Worm (Caenorhabditis elegans) whole organism, late embryonic: ENCODE data around the gene rde-8.

Experiments used
- C38D4.7 ChIP-seq: fragments of 200-800 bp; sonication (Bioruptor generic); optimal IDR thresholded peaks from 2 replicates; lab custom pipeline; 2018; ENCODE audit warnings: mild to moderate bottlenecking, missing genetic modification characterization, moderate library complexity, missing compliant biosample characterization
- F13H6.1 ChIP-seq: sonication (generic microtip); optimal IDR thresholded peaks from 2 replicates; lab custom pipeline; 2016; ENCODE audit warnings: missing genetic modification characterization, missing compliant biosample characterization
- K02D7.2 ChIP-seq: sonication (generic microtip); optimal IDR thresholded peaks from 2 replicates; lab custom pipeline; 2017; ENCODE audit warnings: mild to moderate bottlenecking, missing genetic modification characterization, missing compliant biosample characterization
- T23F11.4 ChIP-seq: fragments of 200-800 bp; sonication (Bioruptor generic); optimal IDR thresholded peaks from 2 replicates; lab custom pipeline; 2018; ENCODE audit warnings: mild to moderate bottlenecking, missing genetic modification characterization, missing compliant biosample characterization
- Y22D7AL.16 ChIP-seq: sonication (generic microtip); optimal IDR thresholded peaks from 2 replicates; lab custom pipeline; 2016; ENCODE audit warnings: missing genetic modification characterization, missing compliant biosample characterization
- ahr-1 ChIP-seq: sonication (generic microtip); optimal IDR thresholded peaks from 2 replicates; lab custom pipeline; 2016; ENCODE audit warnings: missing genetic modification characterization, missing compliant biosample characterization
- ama-1 ChIP-seq: fragments of 150-350 bp; optimal IDR thresholded peaks from 2 replicates; lab custom pipeline; 2014
- ceh-14 ChIP-seq: sonication (generic microtip); optimal IDR thresholded peaks from 2 replicates; lab custom pipeline; 2016; ENCODE audit warnings: missing genotype, missing genetic modification characterization, missing compliant biosample characterization
- ceh-18 ChIP-seq: sonication (generic microtip); optimal IDR thresholded peaks from 2 replicates; lab custom pipeline; 2016; ENCODE audit warnings: missing genetic modification characterization, missing compliant biosample characterization
- ceh-19 ChIP-seq: fragments of 200-800 bp; sonication (Bioruptor generic); optimal IDR thresholded peaks from 2 replicates; lab custom pipeline; 2018; ENCODE audit warnings: mild to moderate bottlenecking, missing genetic modification characterization, missing compliant biosample characterization
- ceh-2 ChIP-seq: sonication (generic microtip); optimal IDR thresholded peaks from 2 replicates; lab custom pipeline; 2016; ENCODE audit warnings: missing genotype, missing genetic modification characterization, missing compliant biosample characterization
- ceh-30 ChIP-seq: fragments of 150-350 bp; optimal IDR thresholded peaks from 2 replicates; lab custom pipeline; 2014; ENCODE audit warnings: missing biosample characterization, missing genetic modification characterization
- ceh-31 ChIP-seq: sonication (generic microtip); optimal IDR thresholded peaks from 2 replicates; lab custom pipeline; 2016; ENCODE audit warnings: missing genetic modification characterization, missing compliant biosample characterization
- ceh-34 ChIP-seq: sonication (generic microtip); optimal IDR thresholded peaks from 2 replicates; lab custom pipeline; 2016; ENCODE audit warnings: mild to moderate bottlenecking, missing genetic modification characterization, missing compliant biosample characterization
- ceh-48 ChIP-seq: sonication (generic microtip); optimal IDR thresholded peaks from 2 replicates; lab custom pipeline; 2016; ENCODE audit warnings: missing genetic modification characterization, inconsistent platforms, missing compliant biosample characterization
- ceh-6 ChIP-seq: fragments of 200-800 bp; sonication (Bioruptor generic); optimal IDR thresholded peaks from 2 replicates; lab custom pipeline; 2018; ENCODE audit warnings: mild to moderate bottlenecking, missing genetic modification characterization, missing compliant biosample characterization
- che-1 ChIP-seq: sonication (generic microtip); optimal IDR thresholded peaks from 2 replicates; lab custom pipeline; 2016; ENCODE audit warnings: mild to moderate bottlenecking, missing genetic modification characterization, missing compliant biosample characterization
- dve-1 ChIP-seq: sonication (generic microtip); optimal IDR thresholded peaks from 2 replicates; lab custom pipeline; 2017; ENCODE audit warnings: antibody characterized with exemption, mild to moderate bottlenecking, missing genetic modification characterization, missing compliant biosample characterization
- elt-2 ChIP-seq: sonication (generic microtip); optimal IDR thresholded peaks from 2 replicates; lab custom pipeline; 2016; ENCODE audit warnings: missing genetic modification reagents, missing genetic modification characterization, missing compliant biosample characterization
- elt-4 ChIP-seq: sonication (generic microtip); optimal IDR thresholded peaks from 2 replicates; lab custom pipeline; 2016; ENCODE audit warnings: missing genetic modification characterization, missing compliant biosample characterization
- ets-4 ChIP-seq: sonication (generic microtip); optimal IDR thresholded peaks from 2 replicates; lab custom pipeline; 2016; ENCODE audit warnings: missing genetic modification characterization, missing compliant biosample characterization
- fax-1 ChIP-seq: sonication (generic microtip); optimal IDR thresholded peaks from 2 replicates; lab custom pipeline; 2016; ENCODE audit warnings: missing genotype, missing genetic modification characterization, missing compliant biosample characterization
- fkh-6 ChIP-seq: sonication (generic microtip); optimal IDR thresholded peaks from 2 replicates; lab custom pipeline; 2016; ENCODE audit warnings: missing genetic modification characterization, missing compliant biosample characterization
- gmeb-2 ChIP-seq: sonication (generic microtip); optimal IDR thresholded peaks from 2 replicates; lab custom pipeline; 2016; ENCODE audit warnings: missing genetic modification characterization, inconsistent platforms, missing compliant biosample characterization
- hlh-15 ChIP-seq: sonication (generic microtip); optimal IDR thresholded peaks from 2 replicates; lab custom pipeline; 2016; ENCODE audit warnings: missing genetic modification characterization, missing compliant biosample characterization
- hlh-30 ChIP-seq: sonication (generic microtip); optimal IDR thresholded peaks from 2 replicates; lab custom pipeline; 2017; ENCODE audit warnings: antibody characterized with exemption, missing genetic modification characterization, missing compliant biosample characterization; ENCODE audit not compliant: insufficient read depth
- hlh-6 ChIP-seq: sonication (generic microtip); optimal IDR thresholded peaks from 2 replicates; lab custom pipeline; 2016; ENCODE audit warnings: missing genotype, missing genetic modification characterization, missing compliant biosample characterization
- lim-6 ChIP-seq: sonication (generic microtip); optimal IDR thresholded peaks from 2 replicates; lab custom pipeline; 2016; ENCODE audit warnings: missing genetic modification characterization, missing compliant biosample characterization
- lin-11 ChIP-seq: fragments of 200-800 bp; sonication (Bioruptor generic); optimal IDR thresholded peaks from 2 replicates; lab custom pipeline; 2018; ENCODE audit warnings: mild to moderate bottlenecking, missing genetic modification characterization, missing compliant biosample characterization
- madf-2 ChIP-seq: sonication (generic microtip); optimal IDR thresholded peaks from 2 replicates; lab custom pipeline; 2017; ENCODE audit warnings: missing genetic modification characterization, missing compliant biosample characterization
- mec-3 ChIP-seq: sonication (generic microtip); optimal IDR thresholded peaks from 2 replicates; lab custom pipeline; 2016; ENCODE audit warnings: borderline replicate concordance, missing genetic modification characterization, missing compliant biosample characterization
- nfya-1 ChIP-seq: sonication (generic microtip); optimal IDR thresholded peaks from 2 replicates; lab custom pipeline; 2017; ENCODE audit warnings: missing genetic modification characterization, mild to moderate bottlenecking, missing compliant biosample characterization, antibody characterized with exemption, moderate library complexity
- nhr-11 ChIP-seq: fragments of 150-350 bp; optimal IDR thresholded peaks from 2 replicates; lab custom pipeline; 2014; ENCODE audit warnings: missing biosample characterization, missing genetic modification characterization
- nhr-232 ChIP-seq: sonication (generic microtip); optimal IDR thresholded peaks from 2 replicates; lab custom pipeline; 2016; ENCODE audit warnings: missing genetic modification characterization, missing compliant biosample characterization
- npax-4 ChIP-seq: sonication (generic microtip); optimal IDR thresholded peaks from 2 replicates; lab custom pipeline; 2016; ENCODE audit warnings: missing genetic modification characterization, missing compliant biosample characterization
- odd-2 ChIP-seq: sonication (generic microtip); optimal IDR thresholded peaks from 2 replicates; lab custom pipeline; 2017; ENCODE audit warnings: antibody characterized with exemption, mild to moderate bottlenecking, missing genetic modification characterization, missing compliant biosample characterization
- pag-3 ChIP-seq: sonication (generic microtip); optimal IDR thresholded peaks from 2 replicates; lab custom pipeline; 2016; ENCODE audit warnings: missing compliant biosample characterization, missing genetic modification characterization, borderline replicate concordance
- pha-2 ChIP-seq: sonication (generic microtip); optimal IDR thresholded peaks from 2 replicates; lab custom pipeline; 2017; ENCODE audit warnings: mild to moderate bottlenecking, missing genetic modification characterization, missing compliant biosample characterization
- pros-1 ChIP-seq: fragments of 150-350 bp; optimal IDR thresholded peaks from 2 replicates; lab custom pipeline; 2014; ENCODE audit warnings: missing biosample characterization, missing genetic modification reagents, missing genetic modification characterization
- ref-2 ChIP-seq: sonication (generic microtip); optimal IDR thresholded peaks from 2 replicates; lab custom pipeline; 2016; ENCODE audit warnings: missing genetic modification characterization, missing compliant biosample characterization
- sox-2 ChIP-seq: fragments of 200-800 bp; sonication (Bioruptor generic); IDR thresholded peaks from 2 replicates; pipeline ENCODE4 v1.3.6; 2022; ENCODE audit warnings: missing genetic modification reagents, missing genetic modification characterization, missing compliant biosample characterization
- sox-4 ChIP-seq: sonication (generic microtip); optimal IDR thresholded peaks from 2 replicates; lab custom pipeline; 2017; ENCODE audit warnings: mild to moderate bottlenecking, missing genetic modification characterization, inconsistent platforms, missing compliant biosample characterization
- tbx-2 ChIP-seq: sonication (generic microtip); optimal IDR thresholded peaks from 2 replicates; lab custom pipeline; 2016; ENCODE audit warnings: missing genetic modification characterization, missing compliant biosample characterization
- unc-3 ChIP-seq, 2 experiments: fragments of 200-800 bp in 1 of 2; sonication (Bioruptor generic) in 1 of 2; sonication (generic microtip) in 1 of 2; conservative IDR thresholded peaks in 1 of 2; optimal IDR thresholded peaks in 1 of 2; 2 replicates each; pipeline versions ENCODE4 v1.3.6 to Lab custom; 2016 to 2022; ENCODE audit warnings: missing compliant biosample characterization in 2 of 2, missing genetic modification characterization in 2 of 2, missing genetic modification reagents in 1 of 2
- unc-55 ChIP-seq: sonication (generic microtip); optimal IDR thresholded peaks from 2 replicates; lab custom pipeline; 2017; ENCODE audit warnings: missing biosample characterization, missing genetic modification reagents, missing genetic modification characterization
- zip-5 ChIP-seq: sonication (generic microtip); optimal IDR thresholded peaks from 2 replicates; lab custom pipeline; 2016; ENCODE audit warnings: missing genetic modification characterization, missing compliant biosample characterization
- ztf-16 ChIP-seq: sonication (generic microtip); optimal IDR thresholded peaks from 2 replicates; lab custom pipeline; 2017; ENCODE audit warnings: missing genetic modification characterization, missing compliant biosample characterization

rde-8 gene

DNA sequence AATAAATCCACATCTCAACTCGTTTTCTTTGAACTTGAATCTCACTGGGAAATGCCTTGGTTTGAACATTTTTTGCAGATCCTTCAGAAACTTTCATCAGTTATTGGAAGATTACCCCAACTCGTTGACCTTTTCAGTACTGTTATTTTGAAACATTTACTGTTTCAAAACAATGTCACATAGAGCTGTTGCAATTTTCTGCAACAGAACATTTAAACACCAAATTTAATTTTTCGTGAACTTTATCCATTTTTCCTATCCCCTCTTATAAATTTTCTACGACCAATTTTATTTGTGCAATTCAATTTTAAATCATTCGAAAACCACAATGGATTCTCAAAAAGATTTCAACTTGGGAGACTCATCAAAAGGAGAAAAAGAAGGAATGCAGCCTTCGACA, 4.8 kb upstream of the rde-8 start, which contains the start of gene ZC477.2:
Gene ZC477.2 (plus strand): TSS at position 301 of the 400 bp plus-strand sequence.
- TF ChIP-seq dve-1 (tag; lab: Kevin White, UChicago) = no peak
- TF ChIP-seq lim-6 = no peak
- no peak for TF ChIP-seq ref-2 (tag; lab: Kevin White, UChicago)
- no peak for TF ChIP-seq unc-55
- TF ChIP-seq sox-4 (tag; lab: Kevin White, UChicago) = no peak
- no peak for TF ChIP-seq che-1 (tag; lab: Kevin White, UChicago)
- TF ChIP-seq nhr-232 (tag; lab: Kevin White, UChicago) = no peak
- no peak for TF ChIP-seq npax-4 (tag; lab: Kevin White, UChicago)
- TF ChIP-seq ahr-1 (tag; lab: Kevin White, UChicago) = no peak
- TF ChIP-seq ceh-6 = no peak

DNA sequence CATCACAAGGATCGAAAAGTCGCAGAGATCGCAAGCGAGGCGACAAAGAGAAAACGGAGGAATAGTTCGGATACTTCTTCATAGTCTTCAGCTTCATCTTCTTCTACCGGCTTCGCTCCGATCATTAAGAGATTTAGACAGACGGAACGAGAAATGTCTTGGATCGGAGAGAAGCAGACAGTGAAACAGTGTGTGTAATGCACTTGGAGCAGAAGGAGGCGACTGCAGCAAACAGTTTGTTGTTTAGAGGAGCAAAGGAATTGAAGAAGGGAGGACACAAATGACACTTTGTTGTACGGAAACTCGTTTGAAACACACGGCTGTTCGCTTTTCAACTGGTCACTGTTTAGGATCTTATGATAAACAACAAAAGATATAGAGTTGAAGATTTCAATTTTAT, 3.7 kb downstream of the rde-8 start:
- TF ChIP-seq odd-2 (tag; lab: Kevin White, UChicago) (no peak), ceh-14 (tag; lab: Kevin White, UChicago) (no peak), fkh-6 (no peak), nhr-232 (tag; lab: Kevin White, UChicago) (no peak), lin-11 (no peak), pag-3 (tag; lab: Kevin White, UChicago) (no peak), hlh-15 (tag; lab: Kevin White, UChicago) (no peak), pros-1 (tag; lab: Kevin White, UChicago) (no peak), pha-2 (tag; lab: Kevin White, UChicago) (no peak), hlh-6 (tag; lab: Kevin White, UChicago) (no peak), unc-3 (GFP tag; conservative IDR thresholded peaks at IDR 0.05; lab: Robert Waterston, UW) (no peak), unc-3 (tag; optimal IDR thresholded peaks at IDR 0.05; lab: Kevin White, UChicago) (no peak), ceh-18 (peak; percentile 46), tbx-2 (tag; lab: Kevin White, UChicago) (peak; percentile 24), ztf-16 (tag; lab: Kevin White, UChicago) (no peak), nfya-1 (tag; lab: Kevin White, UChicago) (peak; percentile 51), madf-2 (tag; lab: Kevin White, UChicago) (no peak), elt-2 (tag; lab: Kevin White, UChicago) (no peak), ceh-34 (tag; lab: Kevin White, UChicago) (peak; percentile 56), unc-55 (peak; percentile 21)
- TF ChIP-seq, all 69 proteins: peak for 5

DNA sequence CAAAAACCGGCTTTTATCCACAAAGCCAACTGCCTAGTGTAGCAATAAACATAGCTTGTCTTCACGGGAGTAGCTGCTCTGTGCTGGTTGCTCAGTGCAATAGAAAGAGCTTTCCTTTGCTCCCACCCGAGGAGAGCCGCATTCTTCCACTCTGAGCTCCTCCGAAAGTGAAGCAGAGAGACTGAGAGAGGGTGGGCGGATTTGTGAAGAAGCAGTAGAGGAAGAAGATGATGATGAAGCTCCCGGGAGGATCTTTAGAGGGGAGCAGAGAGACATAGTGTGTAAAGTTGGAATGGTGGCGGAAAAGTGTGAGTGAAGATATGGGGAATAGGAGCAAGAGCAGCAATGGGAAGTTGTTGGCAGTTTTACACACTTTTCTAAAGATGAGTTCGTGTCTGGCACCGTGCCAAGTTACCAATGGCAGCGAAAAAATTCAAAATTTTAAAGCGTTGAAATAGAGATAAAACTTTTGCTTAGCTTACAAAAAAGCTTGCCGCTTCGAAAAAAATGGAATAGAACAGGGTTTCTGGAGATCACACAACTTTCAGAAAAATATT, 4.5 kb downstream of the rde-8 start, which contains the start of gene ZC477.4:
Gene ZC477.4 (minus strand): TSS at position 276 of the 557 bp plus-strand sequence.
- no peak for TF ChIP-seq mec-3 (tag; lab: Kevin White, UChicago)
- no peak for TF ChIP-seq T23F11.4 (GFP tag; lab: Kevin White, UChicago)
- no peak for TF ChIP-seq C38D4.7 (GFP tag; lab: Kevin White, UChicago)
- TF ChIP-seq pros-1 (tag; lab: Kevin White, UChicago) = no peak
- TF ChIP-seq madf-2 (tag; lab: Kevin White, UChicago) = no peak
- TF ChIP-seq gmeb-2 (tag; lab: Kevin White, UChicago) = no peak
- no peak for TF ChIP-seq ets-4 (tag; lab: Kevin White, UChicago)
- no peak for TF ChIP-seq ceh-19
- no peak for TF ChIP-seq ahr-1 (tag; lab: Kevin White, UChicago)
- peak; percentile 9 for TF ChIP-seq ama-1 (lab: Kevin White, UChicago)
- no peak for TF ChIP-seq nhr-11
- TF ChIP-seq unc-55 = peak; percentile 72
- peak; percentile 56 for TF ChIP-seq nfya-1 (tag; lab: Kevin White, UChicago)
- TF ChIP-seq ceh-48 (tag; lab: Kevin White, UChicago) = no peak
- peak; percentile 65 for TF ChIP-seq tbx-2 (tag; lab: Kevin White, UChicago)
- TF ChIP-seq che-1 (tag; lab: Kevin White, UChicago) = no peak
- TF ChIP-seq ceh-30 = no peak
- TF ChIP-seq Y22D7AL.16 (tag; lab: Kevin White, UChicago) = no peak
- TF ChIP-seq K02D7.2 (tag; lab: Kevin White, UChicago) = no peak
- no peak for TF ChIP-seq ref-2 (tag; lab: Kevin White, UChicago)
- TF ChIP-seq fax-1 = no peak
- TF ChIP-seq pag-3 (tag; lab: Kevin White, UChicago) = no peak
- TF ChIP-seq sox-2 (GFP tag; lab: Robert Waterston, UW) = no peak
- no peak for TF ChIP-seq pha-2 (tag; lab: Kevin White, UChicago)
- no peak for TF ChIP-seq ceh-6
- no peak for TF ChIP-seq hlh-30 (tag; lab: Kevin White, UChicago)
- peak; percentile 19 for TF ChIP-seq F13H6.1 (tag; lab: Kevin White, UChicago)
- TF ChIP-seq elt-4 (tag; lab: Kevin White, UChicago) = no peak
- TF ChIP-seq ceh-2 (tag; lab: Kevin White, UChicago) = no peak
- TF ChIP-seq ceh-31 (tag; lab: Kevin White, UChicago) = peak; percentile 7
- no peak for TF ChIP-seq zip-5 (tag; lab: Kevin White, UChicago)
- TF ChIP-seq unc-3 (GFP tag; conservative IDR thresholded peaks at IDR 0.05; lab: Robert Waterston, UW) = no peak; the same call in 1 of the 2 replicates
- TF ChIP-seq unc-3 (tag; optimal IDR thresholded peaks at IDR 0.05; lab: Kevin White, UChicago) = no peak
